Worm (Caenorhabditis elegans) whole organism, L3 larva: ENCODE measurements around the gene rpa-1.

ENCODE experiments used
- R02D3.7 ChIP-seq: fragments of 150-350 bp; optimal IDR thresholded peaks from 2 replicates; lab custom pipeline; 2014; ENCODE audit warnings: missing biosample characterization, missing genetic modification characterization
- ZK546.5 ChIP-seq: sonication (generic microtip); optimal IDR thresholded peaks from 2 replicates; lab custom pipeline; 2017; ENCODE audit warnings: missing biosample characterization, missing genetic modification characterization
- ceh-16 ChIP-seq: sonication (generic microtip); optimal IDR thresholded peaks from 2 replicates; lab custom pipeline; 2017; ENCODE audit warnings: missing biosample characterization, missing genetic modification characterization
- ceh-28 ChIP-seq: fragments of 150-350 bp; optimal IDR thresholded peaks from 2 replicates; lab custom pipeline; 2014; ENCODE audit warnings: missing biosample characterization, missing genetic modification reagents, missing genetic modification characterization
- ceh-82 ChIP-seq: fragments of 150-350 bp; optimal IDR thresholded peaks from 2 replicates; lab custom pipeline; 2014; ENCODE audit warnings: missing biosample characterization, missing genetic modification characterization
- daf-12 ChIP-seq: fragments of 150-350 bp; optimal IDR thresholded peaks from 2 replicates; lab custom pipeline; 2014; ENCODE audit warnings: missing biosample characterization, missing genetic modification reagents, missing genetic modification characterization
- elt-1 ChIP-seq: fragments of 150-350 bp; optimal IDR thresholded peaks from 2 replicates; lab custom pipeline; 2014; ENCODE audit warnings: missing biosample characterization, missing genetic modification characterization
- elt-2 ChIP-seq: sonication (generic microtip); optimal IDR thresholded peaks from 2 replicates; lab custom pipeline; 2016; ENCODE audit warnings: missing genetic modification reagents, mild to moderate bottlenecking, missing genetic modification characterization, missing compliant biosample characterization
- elt-3 ChIP-seq, 3 experiments: fragments of 150-350 bp in 1 of 3; sonication (generic microtip) in 2 of 3; optimal IDR thresholded peaks; 2 replicates in 2 of 3; 4 replicates in 1 of 3; lab custom pipeline; 2014 to 2017; ENCODE audit warnings: missing biosample characterization in 3 of 3, missing genetic modification characterization in 3 of 3
- eor-1 ChIP-seq, 2 experiments: fragments of 150-350 bp; optimal IDR thresholded peaks; 2 replicates each; lab custom pipeline; 2014 to 2018; ENCODE audit warnings: missing biosample characterization in 2 of 2, missing genetic modification characterization in 2 of 2
- fkh-10 ChIP-seq: sonication (generic microtip); optimal IDR thresholded peaks from 2 replicates; lab custom pipeline; 2017; ENCODE audit warnings: missing biosample characterization, missing genetic modification reagents, missing genetic modification characterization
- fkh-2 ChIP-seq: fragments of 150-350 bp; optimal IDR thresholded peaks from 2 replicates; lab custom pipeline; 2014; ENCODE audit warnings: missing biosample characterization, missing genetic modification reagents, missing genetic modification characterization
- fos-1 ChIP-seq: fragments of 150-350 bp; optimal IDR thresholded peaks from 2 replicates; lab custom pipeline; 2014; ENCODE audit warnings: missing biosample characterization, missing genetic modification characterization
- hmg-11 ChIP-seq: sonication (generic microtip); optimal IDR thresholded peaks from 2 replicates; lab custom pipeline; 2016; ENCODE audit warnings: missing genetic modification characterization, missing compliant biosample characterization
- lin-15B ChIP-seq: fragments of 150-350 bp; optimal IDR thresholded peaks from 2 replicates; lab custom pipeline; 2014; ENCODE audit warnings: missing biosample characterization, missing genetic modification characterization
- lsy-12 ChIP-seq: sonication (generic microtip); optimal IDR thresholded peaks from 2 replicates; lab custom pipeline; 2016; ENCODE audit warnings: mild to moderate bottlenecking, missing genetic modification characterization, missing compliant biosample characterization
- mdl-1 ChIP-seq: fragments of 150-350 bp; optimal IDR thresholded peaks from 2 replicates; lab custom pipeline; 2014; ENCODE audit warnings: missing biosample characterization, missing genetic modification characterization
- nfya-1 ChIP-seq: sonication (generic microtip); optimal IDR thresholded peaks from 2 replicates; lab custom pipeline; 2017; ENCODE audit warnings: missing genetic modification characterization, mild to moderate bottlenecking, missing compliant biosample characterization, antibody characterized with exemption, moderate library complexity; ENCODE audit not compliant: insufficient read depth
- nhr-11 ChIP-seq: fragments of 150-350 bp; optimal IDR thresholded peaks from 2 replicates; lab custom pipeline; 2014; ENCODE audit warnings: missing biosample characterization, missing genetic modification characterization
- nhr-12 ChIP-seq: fragments of 150-350 bp; optimal IDR thresholded peaks from 2 replicates; lab custom pipeline; 2014; ENCODE audit warnings: missing biosample characterization, missing genetic modification characterization
- nhr-23 ChIP-seq: fragments of 150-350 bp; optimal IDR thresholded peaks from 2 replicates; lab custom pipeline; 2014; ENCODE audit warnings: missing biosample characterization, missing genetic modification reagents, missing genetic modification characterization
- nhr-237 ChIP-seq: fragments of 150-350 bp; optimal IDR thresholded peaks from 2 replicates; lab custom pipeline; 2014; ENCODE audit warnings: missing biosample characterization, missing genetic modification characterization
- nhr-25 ChIP-seq: sonication (generic microtip); optimal IDR thresholded peaks from 2 replicates; lab custom pipeline; 2017; ENCODE audit warnings: missing biosample characterization, missing genetic modification characterization
- nhr-28 ChIP-seq: fragments of 150-350 bp; optimal IDR thresholded peaks from 2 replicates; lab custom pipeline; 2014; ENCODE audit warnings: missing biosample characterization, missing genetic modification characterization
- nhr-43 ChIP-seq: sonication (generic microtip); optimal IDR thresholded peaks from 2 replicates; lab custom pipeline; 2016; ENCODE audit warnings: mild to moderate bottlenecking, missing genetic modification characterization, missing compliant biosample characterization; ENCODE audit not compliant: poor library complexity, severe bottlenecking
- nhr-67 ChIP-seq: fragments of 150-350 bp; optimal IDR thresholded peaks from 2 replicates; lab custom pipeline; 2014; ENCODE audit warnings: missing biosample characterization, missing genetic modification characterization
- nhr-77 ChIP-seq: fragments of 150-350 bp; optimal IDR thresholded peaks from 2 replicates; lab custom pipeline; 2014; ENCODE audit warnings: missing biosample characterization, missing genetic modification characterization
- pha-4 ChIP-seq: fragments of 150-350 bp; optimal IDR thresholded peaks from 2 replicates; lab custom pipeline; 2014; ENCODE audit warnings: missing biosample characterization, missing genetic modification reagents, missing genetic modification characterization
- pqm-1 ChIP-seq: fragments of 150-350 bp; optimal IDR thresholded peaks from 2 replicates; lab custom pipeline; 2017; ENCODE audit warnings: missing biosample characterization, missing genetic modification characterization, inconsistent platforms
- sea-2 ChIP-seq: fragments of 150-350 bp; sonication (generic microtip); optimal IDR thresholded peaks from 4 replicates; lab custom pipeline; 2014; ENCODE audit warnings: missing biosample characterization, missing genetic modification reagents, missing genetic modification characterization
- snpc-4 ChIP-seq: fragments of 150-350 bp; optimal IDR thresholded peaks from 2 replicates; lab custom pipeline; 2014; ENCODE audit warnings: missing biosample characterization, missing genetic modification characterization
- tbx-2 ChIP-seq: sonication (generic microtip); optimal IDR thresholded peaks from 2 replicates; lab custom pipeline; 2016; ENCODE audit warnings: mild to moderate bottlenecking, missing genetic modification characterization, missing compliant biosample characterization
- unc-39 ChIP-seq: sonication (generic microtip); optimal IDR thresholded peaks from 4 replicates; lab custom pipeline; 2017; ENCODE audit warnings: missing biosample characterization, missing genetic modification characterization
- unc-62 ChIP-seq: fragments of 150-350 bp; sonication (generic microtip); optimal IDR thresholded peaks from 4 replicates; lab custom pipeline; 2014; ENCODE audit warnings: missing biosample characterization, missing genetic modification reagents, missing genetic modification characterization
- zag-1 ChIP-seq: fragments of 150-350 bp; optimal IDR thresholded peaks from 2 replicates; lab custom pipeline; 2014; ENCODE audit warnings: missing biosample characterization, missing genetic modification characterization
- ztf-11 ChIP-seq: fragments of 150-350 bp; optimal IDR thresholded peaks from 2 replicates; lab custom pipeline; 2014; ENCODE audit warnings: missing biosample characterization, missing genetic modification characterization
- ztf-4 ChIP-seq: fragments of 150-350 bp; optimal IDR thresholded peaks from 2 replicates; lab custom pipeline; 2014; ENCODE audit warnings: missing biosample characterization, missing genetic modification characterization

rpa-1 gene

ce11 chrII:7624995-7625394, 39.4 kb upstream of the rpa-1 start:
- TF ChIP-seq nfya-1 (tag; lab: Kevin White, UChicago) (peak; percentile 33), eor-1 (tag; optimal IDR thresholded peaks at IDR 0.05; lab: Kevin White, UChicago) (no peak)
- TF ChIP-seq, all 47 proteins: peak for 1

ce11 chrII:7628640-7629039, 35.7 kb upstream of the rpa-1 start:
- no peak for TF ChIP-seq ceh-28 (tag; lab: Kevin White, UChicago)
- TF ChIP-seq nhr-11 (tag; lab: Kevin White, UChicago), result no peak
- TF ChIP-seq elt-2 (tag; lab: Kevin White, UChicago), result no peak
- no peak for TF ChIP-seq unc-39
- TF ChIP-seq elt-1 (tag; lab: Kevin White, UChicago), result no peak
- no peak for TF ChIP-seq nhr-67 (tag; lab: Kevin White, UChicago)
- no peak for TF ChIP-seq daf-12 (tag; lab: Kevin White, UChicago)
- no peak for TF ChIP-seq ztf-4 (tag; lab: Kevin White, UChicago)
- TF ChIP-seq nhr-12, result no peak
- TF ChIP-seq nhr-43 (tag; lab: Kevin White, UChicago), result peak; percentile 5
- TF ChIP-seq tbx-2 (tag; lab: Kevin White, UChicago), result no peak
- peak; percentile 20 for TF ChIP-seq nhr-25
- TF ChIP-seq, all 47 proteins: peak for 2

DNA sequence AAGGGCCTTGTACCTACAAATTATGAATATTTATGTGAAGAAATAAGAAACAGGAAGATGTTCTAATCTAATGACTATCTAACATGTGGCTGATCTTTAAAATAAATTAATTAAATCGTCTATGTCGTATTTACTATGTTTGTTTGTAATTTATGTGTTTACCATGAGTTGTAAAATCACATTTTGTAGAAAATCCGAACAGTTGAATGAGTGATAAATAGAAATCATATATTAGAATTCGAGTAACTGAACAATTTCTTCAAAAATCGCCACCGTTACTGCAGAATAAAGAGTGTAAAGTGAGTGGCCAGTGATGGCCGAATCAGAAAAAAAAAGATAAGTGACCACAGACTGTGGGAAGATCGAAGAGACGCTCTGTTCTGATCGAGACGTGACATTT, 34.3 kb upstream of the rpa-1 start:
- TF ChIP-seq pha-4 (tag; lab: Kevin White, UChicago) (no peak), pqm-1 (tag; lab: Kevin White, UChicago) (no peak), lsy-12 (tag; lab: Kevin White, UChicago) (no peak), nhr-12 (no peak), zag-1 (tag; lab: Kevin White, UChicago) (no peak), fkh-2 (tag; lab: Kevin White, UChicago) (no peak), ceh-28 (tag; lab: Kevin White, UChicago) (no peak), R02D3.7 (no peak)

ce11 chrII:7631171-7631570, 33.2 kb upstream of the rpa-1 start:
- TF ChIP-seq sea-2, result no peak
- no peak for TF ChIP-seq nhr-67 (tag; lab: Kevin White, UChicago)
- peak; percentile 90 for TF ChIP-seq nhr-23
- peak; percentile 15 for TF ChIP-seq nhr-77 (tag; lab: Kevin White, UChicago)
- no peak for TF ChIP-seq nfya-1 (tag; lab: Kevin White, UChicago)
- no peak for TF ChIP-seq hmg-11
- no peak for TF ChIP-seq pqm-1 (tag; lab: Kevin White, UChicago)
- TF ChIP-seq R02D3.7, result peak; percentile 11
- TF ChIP-seq ztf-4 (tag; lab: Kevin White, UChicago), result no peak
- TF ChIP-seq elt-3 (tag; optimal IDR thresholded peaks at IDR 0.05; lab: Kevin White, UChicago), result peak in 2 of 3 experiments; percentile 35 to 95
- peak; percentile 52 for TF ChIP-seq unc-62 (GFP tag; lab: Kevin White, UChicago)
- no peak for TF ChIP-seq mdl-1 (tag; lab: Kevin White, UChicago)
- no peak for TF ChIP-seq elt-2 (tag; lab: Kevin White, UChicago)
- peak; percentile 88 for TF ChIP-seq nhr-43 (tag; lab: Kevin White, UChicago)
- TF ChIP-seq fos-1, result no peak
- no peak for TF ChIP-seq ceh-82 (tag; lab: Kevin White, UChicago)
- TF ChIP-seq fkh-10 (GFP tag; lab: Kevin White, UChicago), result no peak
- TF ChIP-seq daf-12 (tag; lab: Kevin White, UChicago), result no peak
- TF ChIP-seq ceh-16, result no peak
- TF ChIP-seq lin-15B (tag; lab: Kevin White, UChicago), result peak; percentile 3
- TF ChIP-seq ztf-11 (tag; lab: Kevin White, UChicago), result no peak
- TF ChIP-seq eor-1 (tag; optimal IDR thresholded peaks at IDR 0.05; lab: Kevin White, UChicago), result no peak
- TF ChIP-seq nhr-237 (tag; lab: Kevin White, UChicago), result no peak
- TF ChIP-seq snpc-4 (tag; lab: Kevin White, UChicago), result no peak
- peak; percentile 63 for TF ChIP-seq nhr-25
- no peak for TF ChIP-seq elt-1 (tag; lab: Kevin White, UChicago)
- TF ChIP-seq ceh-28 (tag; lab: Kevin White, UChicago), result peak; percentile 27
- TF ChIP-seq fkh-2 (tag; lab: Kevin White, UChicago), result no peak
- TF ChIP-seq nhr-12, result no peak
- TF ChIP-seq ZK546.5 (tag; lab: Kevin White, UChicago), result no peak
- no peak for TF ChIP-seq nhr-28 (tag; lab: Kevin White, UChicago)
